Fruit fly (Drosophila melanogaster) Kc167 (cell line): ENCODE measurements around the gene CG43059.

ENCODE experiments used
- Myc ChIP-seq: fragments of >200 bp; optimal IDR thresholded peaks from 2 replicates; lab custom pipeline; 2017; ENCODE audit warnings: missing external identifiers
- Sin3A ChIP-seq: fragments of >200 bp; optimal IDR thresholded peaks from 2 replicates; lab custom pipeline; 2018; ENCODE audit warnings: missing external identifiers
- h ChIP-seq: fragments of >200 bp; optimal IDR thresholded peaks from 3 replicates; lab custom pipeline; 2018; ENCODE audit warnings: missing external identifiers
- psq ChIP-seq: fragments of >200 bp; optimal IDR thresholded peaks from 2 replicates; lab custom pipeline; 2017; ENCODE audit warnings: missing external identifiers

DNA sequence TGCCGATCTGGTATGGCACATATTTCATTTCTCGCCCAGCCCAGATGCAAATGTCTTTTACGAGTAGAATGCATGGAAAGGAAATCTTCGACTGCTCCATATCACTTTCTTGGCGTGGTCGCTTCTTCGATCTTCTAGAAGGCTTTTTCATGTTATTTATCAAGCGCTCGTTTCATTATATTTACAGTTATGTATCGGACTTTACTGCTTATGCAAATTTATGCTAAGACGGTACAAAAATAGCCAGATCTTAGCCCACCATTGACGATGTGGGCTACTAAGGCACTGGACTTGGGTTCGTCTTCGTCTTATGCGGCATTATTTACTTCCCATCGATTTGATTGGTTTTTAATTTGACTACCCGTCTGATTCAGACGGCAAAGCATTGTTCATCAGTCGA, 44.5 kb upstream of the CG43059 start:
- TF ChIP-seq Myc = no peak
- no peak for TF ChIP-seq h
- no peak for TF ChIP-seq Sin3A (lab: Kevin White, UChicago)
- TF ChIP-seq psq (lab: Kevin White, UChicago) = no peak
